Worm (Caenorhabditis elegans) whole organism, young adult: ENCODE results near the gene K08H2.10.

ENCODE experiments used
- B0035.1 ChIP-seq: sonication (generic microtip); optimal IDR thresholded peaks from 2 replicates; lab custom pipeline; 2016; ENCODE audit warnings: missing genetic modification characterization, mild to moderate bottlenecking, missing compliant biosample characterization, missing genotype, missing genetic modification reagents
- B0261.1 ChIP-seq: sonication (generic microtip); optimal IDR thresholded peaks from 2 replicates; lab custom pipeline; 2016; ENCODE audit warnings: mild to moderate bottlenecking, missing genetic modification characterization, moderate library complexity, missing compliant biosample characterization
- C06A6.2 ChIP-seq: fragments of 200-800 bp; sonication (Bioruptor generic); conservative IDR thresholded peaks from 2 replicates; pipeline ENCODE4 v1.3.6; 2022; ENCODE audit warnings: missing genetic modification characterization, missing compliant biosample characterization
- F10E7.11 ChIP-seq: sonication (generic microtip); optimal IDR thresholded peaks from 2 replicates; lab custom pipeline; 2017; ENCODE audit warnings: mild to moderate bottlenecking, missing genetic modification characterization, moderate library complexity, missing compliant biosample characterization
- F22D6.2 ChIP-seq: sonication (generic microtip); optimal IDR thresholded peaks from 2 replicates; lab custom pipeline; 2016; ENCODE audit warnings: mild to moderate bottlenecking, missing genetic modification characterization, missing compliant biosample characterization
- F23B12.7 ChIP-seq: sonication (generic microtip); optimal IDR thresholded peaks from 2 replicates; lab custom pipeline; 2017; ENCODE audit warnings: missing genetic modification characterization, mild to moderate bottlenecking, missing compliant biosample characterization, antibody characterized with exemption, moderate library complexity; ENCODE audit not compliant: insufficient read depth
- F37B4.10 ChIP-seq: fragments of 200-800 bp; sonication (Bioruptor generic); IDR thresholded peaks from 2 replicates; pipeline ENCODE4 v1.3.6; 2022; ENCODE audit warnings: missing genetic modification characterization, missing compliant biosample characterization
- F39B2.1 ChIP-seq: fragments of 200-800 bp; sonication (Bioruptor generic); IDR thresholded peaks from 2 replicates; pipeline ENCODE4 v1.3.6; 2022; ENCODE audit warnings: missing genetic modification reagents, missing genetic modification characterization, missing compliant biosample characterization
- F57A8.1 ChIP-seq: fragments of 200-800 bp; sonication (Bioruptor generic); optimal IDR thresholded peaks from 2 replicates; lab custom pipeline; 2018; ENCODE audit warnings: mild to moderate bottlenecking, missing genetic modification characterization, moderate library complexity, missing compliant biosample characterization
- T07F8.4 ChIP-seq: sonication (generic microtip); optimal IDR thresholded peaks from 2 replicates; lab custom pipeline; 2016; ENCODE audit warnings: mild to moderate bottlenecking, missing genetic modification characterization, moderate library complexity, missing compliant biosample characterization
- T26A5.8 ChIP-seq: sonication (generic microtip); optimal IDR thresholded peaks from 2 replicates; lab custom pipeline; 2016; ENCODE audit warnings: missing genetic modification characterization, missing compliant biosample characterization
- Y56A3A.18 ChIP-seq: fragments of 200-800 bp; sonication (Bioruptor generic); IDR thresholded peaks from 2 replicates; pipeline ENCODE4 v1.3.6; 2022; ENCODE audit warnings: missing genetic modification reagents, missing genetic modification characterization, missing compliant biosample characterization
- Y67H2A.10 ChIP-seq: fragments of 200-800 bp; sonication (Bioruptor generic); conservative IDR thresholded peaks from 2 replicates; pipeline ENCODE4 v1.3.6; 2022; ENCODE audit warnings: missing genetic modification reagents, missing genetic modification characterization, missing compliant biosample characterization
- aptf-2 ChIP-seq: fragments of 200-800 bp; sonication (Bioruptor generic); conservative IDR thresholded peaks from 2 replicates; pipeline ENCODE4 v1.3.6; 2022; ENCODE audit warnings: missing genetic modification reagents, missing genetic modification characterization, missing compliant biosample characterization
- aptf-3 ChIP-seq: fragments of 200-800 bp; sonication (Bioruptor generic); IDR thresholded peaks from 2 replicates; pipeline ENCODE4 v1.3.6; 2022; ENCODE audit warnings: missing genetic modification characterization, missing compliant biosample characterization
- athp-1 ChIP-seq: sonication (generic microtip); optimal IDR thresholded peaks from 2 replicates; lab custom pipeline; 2017; ENCODE audit warnings: mild to moderate bottlenecking, missing genetic modification characterization, missing compliant biosample characterization
- attf-3 ChIP-seq: fragments of 200-800 bp; sonication (Bioruptor generic); conservative IDR thresholded peaks from 2 replicates; pipeline ENCODE4 v1.3.6; 2022; ENCODE audit warnings: missing genetic modification reagents, missing genetic modification characterization, missing compliant biosample characterization
- attf-5 ChIP-seq: fragments of 200-800 bp; sonication (Bioruptor generic); optimal IDR thresholded peaks from 2 replicates; lab custom pipeline; 2018; ENCODE audit warnings: mild to moderate bottlenecking, missing genetic modification characterization, missing compliant biosample characterization
- bed-2 ChIP-seq: fragments of 200-800 bp; sonication (Bioruptor generic); IDR thresholded peaks from 2 replicates; pipeline ENCODE4 v1.3.6; 2022; ENCODE audit warnings: missing genetic modification reagents, missing genetic modification characterization, missing compliant biosample characterization
- chd-7 ChIP-seq: sonication (generic microtip); optimal IDR thresholded peaks from 2 replicates; lab custom pipeline; 2016; ENCODE audit warnings: mild to moderate bottlenecking, missing genetic modification characterization, moderate library complexity, missing compliant biosample characterization
- dpff-1 ChIP-seq: sonication (generic microtip); optimal IDR thresholded peaks from 2 replicates; lab custom pipeline; 2017; ENCODE audit warnings: mild to moderate bottlenecking, missing genetic modification characterization, missing compliant biosample characterization
- hlh-12 ChIP-seq: sonication (generic microtip); optimal IDR thresholded peaks from 2 replicates; lab custom pipeline; 2016; ENCODE audit warnings: missing genetic modification characterization, missing compliant biosample characterization
- hmg-20 ChIP-seq: fragments of 200-800 bp; sonication (Bioruptor generic); IDR thresholded peaks from 2 replicates; pipeline ENCODE4 v1.3.6; 2022; ENCODE audit warnings: missing genetic modification reagents, missing genetic modification characterization, missing compliant biosample characterization
- lin-26 ChIP-seq: fragments of 200-800 bp; sonication (Bioruptor generic); IDR thresholded peaks from 2 replicates; pipeline ENCODE4 v1.3.6; 2022; ENCODE audit warnings: missing genetic modification reagents, missing genetic modification characterization, missing compliant biosample characterization
- lsl-1 ChIP-seq: fragments of 200-800 bp; sonication (Bioruptor generic); optimal IDR thresholded peaks from 2 replicates; lab custom pipeline; 2018; ENCODE audit warnings: mild to moderate bottlenecking, missing genetic modification characterization, moderate library complexity, missing compliant biosample characterization
- mcd-1 ChIP-seq: fragments of 200-800 bp; sonication (Bioruptor generic); IDR thresholded peaks from 2 replicates; pipeline ENCODE4 v1.3.6; 2022; ENCODE audit warnings: missing genetic modification reagents, missing genetic modification characterization, missing compliant biosample characterization
- mes-4 ChIP-seq: sonication (generic microtip); optimal IDR thresholded peaks from 2 replicates; lab custom pipeline; 2016; ENCODE audit warnings: missing genotype, missing genetic modification characterization, missing compliant biosample characterization
- nhr-179 ChIP-seq: sonication (generic microtip); optimal IDR thresholded peaks from 2 replicates; lab custom pipeline; 2016; ENCODE audit warnings: mild to moderate bottlenecking, missing genetic modification characterization, missing compliant biosample characterization
- nhr-27 ChIP-seq: fragments of 200-800 bp; sonication (Bioruptor generic); optimal IDR thresholded peaks from 2 replicates; lab custom pipeline; 2018; ENCODE audit warnings: mild to moderate bottlenecking, missing genetic modification characterization, moderate library complexity, missing compliant biosample characterization
- pha-4 ChIP-seq: fragments of 150-350 bp; sonication (generic microtip); optimal IDR thresholded peaks from 2 replicates; lab custom pipeline; 2014; ENCODE audit warnings: missing biosample characterization, missing genetic modification reagents, missing genetic modification characterization
- rec-8 ChIP-seq, 2 experiments: sonication (generic microtip); optimal IDR thresholded peaks; 2 replicates each; lab custom pipeline; 2016; ENCODE audit warnings: mild to moderate bottlenecking in 2 of 2, missing genetic modification characterization in 2 of 2, missing genetic modification reagents in 2 of 2, missing genotype in 2 of 2, missing biosample characterization in 1 of 2, missing compliant biosample characterization in 1 of 2, moderate library complexity in 1 of 2
- repo-1 ChIP-seq: sonication (generic microtip); optimal IDR thresholded peaks from 2 replicates; lab custom pipeline; 2017; ENCODE audit warnings: mild to moderate bottlenecking, missing genetic modification characterization, missing compliant biosample characterization
- rpc-1 ChIP-seq, 2 experiments: fragments of 150-350 bp in 1 of 2; sonication (generic microtip) in 1 of 2; optimal IDR thresholded peaks; 2 replicates each; lab custom pipeline; 2014 to 2018; ENCODE audit warnings: missing biosample characterization in 1 of 2, missing genetic modification characterization in 1 of 2, missing genetic modification reagents in 1 of 2, missing genotype in 1 of 2
- snpc-1.1 ChIP-seq: sonication (generic microtip); optimal IDR thresholded peaks from 2 replicates; lab custom pipeline; 2017; ENCODE audit warnings: missing genetic modification characterization, mild to moderate bottlenecking, missing compliant biosample characterization, antibody characterized with exemption, moderate library complexity, missing genotype, missing genetic modification reagents; ENCODE audit not compliant: insufficient read depth
- tlf-1 ChIP-seq: fragments of 200-800 bp; sonication (Bioruptor generic); optimal IDR thresholded peaks from 2 replicates; lab custom pipeline; 2018; ENCODE audit warnings: mild to moderate bottlenecking, missing genetic modification characterization, missing compliant biosample characterization

The K08H2.10 gene

DNA sequence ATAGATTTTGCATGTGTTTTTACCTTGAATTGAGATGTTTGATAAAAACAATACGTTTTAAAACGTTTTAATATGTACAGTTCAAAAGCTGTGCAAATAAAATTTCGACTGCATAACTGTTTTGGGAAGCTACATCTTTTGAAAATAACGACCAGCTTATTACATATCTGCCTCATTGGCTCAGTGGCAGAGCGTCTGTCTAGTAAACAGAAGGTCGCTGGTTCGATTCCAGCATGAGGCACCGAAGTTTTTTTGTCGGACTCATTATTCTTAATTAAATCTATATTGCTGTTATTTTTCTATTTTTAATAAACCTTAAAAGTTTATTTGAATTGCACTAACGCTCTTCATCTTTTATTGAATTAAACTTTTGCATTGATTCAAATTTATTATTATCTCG is 35.4 kb downstream of the K08H2.10 start (continued):
- TF ChIP-seq tlf-1 (GFP tag; lab: Kevin White, UChicago) (no peak), lin-26 (GFP tag; lab: Robert Waterston, UW) (peak; percentile 81), F10E7.11 (tag; lab: Kevin White, UChicago) (no peak), nhr-179 (tag; lab: Kevin White, UChicago) (peak; percentile 8), mes-4 (tag; lab: Kevin White, UChicago) (peak; percentile 51), T07F8.4 (peak; percentile 4), rpc-1 (optimal IDR thresholded peaks at IDR 0.05; lab: Kevin White, UChicago) (peak; percentile 79), rpc-1 (tag; optimal IDR thresholded peaks at IDR 0.05; lab: Kevin White, UChicago) (peak; percentile 94), F22D6.2 (tag; lab: Kevin White, UChicago) (no peak)

DNA sequence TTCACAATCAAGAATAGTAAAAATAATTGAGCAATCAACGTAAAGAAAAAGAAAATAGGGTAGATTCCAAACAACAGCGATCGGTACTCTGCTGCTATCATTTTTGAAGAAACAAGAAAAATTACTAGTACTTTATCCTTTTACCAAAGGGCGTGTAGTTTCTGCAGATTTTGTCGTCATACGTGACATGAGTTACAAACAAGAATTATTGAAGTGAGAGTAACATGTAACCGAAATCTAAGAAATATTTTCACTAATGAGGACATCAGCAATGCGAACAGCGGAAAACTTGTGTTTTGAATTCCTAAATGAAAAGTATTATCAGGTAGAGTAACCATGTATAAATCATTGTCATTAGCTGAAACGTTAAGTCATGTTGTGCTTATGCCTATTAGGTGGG is 37.1 kb downstream of the K08H2.10 start, which contains the start of gene srd-36:
srd-36 (minus strand) TSS at position 101 of the 400 bp plus-strand sequence.
- TF ChIP-seq tlf-1 (GFP tag; lab: Kevin White, UChicago) (no peak), dpff-1 (no peak), mcd-1 (GFP tag; lab: Robert Waterston, UW) (no peak), snpc-1.1 (tag; lab: Kevin White, UChicago) (no peak), repo-1 (tag; lab: Kevin White, UChicago) (no peak), B0261.1 (tag; lab: Kevin White, UChicago) (no peak), chd-7 (tag; lab: Kevin White, UChicago) (no peak), hmg-20 (no peak), B0035.1 (no peak), C06A6.2 (GFP tag; lab: Robert Waterston, UW) (no peak), attf-5 (GFP tag; lab: Kevin White, UChicago) (no peak), aptf-2 (no peak), bed-2 (GFP tag; lab: Robert Waterston, UW) (no peak), F57A8.1 (GFP tag; lab: Kevin White, UChicago) (no peak), F39B2.1 (GFP tag; lab: Robert Waterston, UW) (no peak), aptf-3 (GFP tag; lab: Robert Waterston, UW) (no peak)

- TF ChIP-seq athp-1 = no peak
- no peak for TF ChIP-seq F37B4.10 (GFP tag; lab: Robert Waterston, UW)
- TF ChIP-seq attf-5 (GFP tag; lab: Kevin White, UChicago) = no peak
- TF ChIP-seq lsl-1 = no peak
- no peak for TF ChIP-seq Y56A3A.18 (GFP tag; lab: Robert Waterston, UW)
- TF ChIP-seq pha-4 (tag; lab: Kevin White, UChicago) = no peak
- TF ChIP-seq attf-3 = no peak
- no peak for TF ChIP-seq hlh-12 (tag; lab: Kevin White, UChicago)
- no peak for TF ChIP-seq hmg-20
- no peak for TF ChIP-seq T26A5.8
- TF ChIP-seq rec-8 (tag; optimal IDR thresholded peaks at IDR 0.05; lab: Kevin White, UChicago) = no peak
- TF ChIP-seq Y67H2A.10 = no peak
- TF ChIP-seq nhr-27 (tag; lab: Kevin White, UChicago) = no peak
- no peak for TF ChIP-seq F23B12.7 (tag; lab: Kevin White, UChicago)
These were observed 42.9 kb downstream of the K08H2.10 start, which contains the start of gene srd-39 for ce11 chrX:13300503-13300902. Gene srd-39 (minus strand): TSS chrX:13300603.
